Worm (Caenorhabditis elegans): ENCODE data around the gene sre-42.

The sre-42 gene

ce11 chrII:12410107-12410506 is 23.4 kb upstream of the sre-42 start, which contains the start of gene F57G9.3:
F57G9.3 (minus strand) TSS chrII:12410207.
- TF ChIP-seq F13H6.1 (tag; optimal IDR thresholded peaks at IDR 0.05) (no peak), sox-4 (tag; optimal IDR thresholded peaks at IDR 0.05) (no peak), unc-55 (GFP tag; optimal IDR thresholded peaks at IDR 0.05) (no peak), hlh-15 (tag; optimal IDR thresholded peaks at IDR 0.05) (no peak), pha-4 (tag; optimal IDR thresholded peaks at IDR 0.05) (no peak), zip-5 (tag; optimal IDR thresholded peaks at IDR 0.05) (no peak), fax-1 (tag; optimal IDR thresholded peaks at IDR 0.05) (no peak), ceh-2 (tag; optimal IDR thresholded peaks at IDR 0.05) (no peak), Y22D7AL.16 (tag; optimal IDR thresholded peaks at IDR 0.05) (no peak), sdc-2 (tag; optimal IDR thresholded peaks at IDR 0.05) (no peak), rnt-1 (tag; optimal IDR thresholded peaks at IDR 0.05) (no peak), ceh-48 (tag; optimal IDR thresholded peaks at IDR 0.05) (no peak), nhr-11 (tag; optimal IDR thresholded peaks at IDR 0.05) (no peak), T23F11.4 (GFP tag; optimal IDR thresholded peaks at IDR 0.05) (no peak), ceh-22 (tag; optimal IDR thresholded peaks at IDR 0.05) (no peak), npax-4 (tag; optimal IDR thresholded peaks at IDR 0.05) (no peak), K02D7.2 (tag; optimal IDR thresholded peaks at IDR 0.05) (no peak)

ce11 chrII:12408717-12409116 is 22.0 kb upstream of the sre-42 start, which contains the start of gene sre-31:
sre-31 (minus strand) TSS chrII:12408817.
- TF ChIP-seq ets-4 (tag; optimal IDR thresholded peaks at IDR 0.05) (no peak), sox-4 (tag; optimal IDR thresholded peaks at IDR 0.05) (no peak)

ce11 chrII:12406394-12406793 is 19.7 kb upstream of the sre-42 start, which contains the start of gene sre-30:
sre-30 (minus strand) TSS chrII:12406494.
- TF ChIP-seq F13H6.1 (tag; optimal IDR thresholded peaks at IDR 0.05) (no peak), ceh-19 (GFP tag; optimal IDR thresholded peaks at IDR 0.05) (no peak), C38D4.7 (GFP tag; optimal IDR thresholded peaks at IDR 0.05) (no peak), eyg-1 (tag; optimal IDR thresholded peaks at IDR 0.05) (no peak), fkh-10 (GFP tag; optimal IDR thresholded peaks at IDR 0.05) (no peak), ceh-34 (tag; optimal IDR thresholded peaks at IDR 0.05) (no peak), ceh-45 (GFP tag; IDR thresholded peaks at IDR 0.05) (no peak), pax-1 (tag; optimal IDR thresholded peaks at IDR 0.05) (no peak)

ce11 chrII:12401791-12402190 is 15.1 kb upstream of the sre-42 start, which contains the start of gene sre-29:
sre-29 (minus strand) TSS chrII:12401891.
- TF ChIP-seq K09A11.1 (tag; optimal IDR thresholded peaks at IDR 0.05; ENCODE audit: insufficient read depth) (no peak), sdc-2 (tag; optimal IDR thresholded peaks at IDR 0.05) (no peak), ceh-34 (tag; optimal IDR thresholded peaks at IDR 0.05) (no peak), ahr-1 (tag; optimal IDR thresholded peaks at IDR 0.05) (no peak)

- TF ChIP-seq tbx-2 (tag; optimal IDR thresholded peaks at IDR 0.05) (no peak), sox-2 (GFP tag; IDR thresholded peaks at IDR 0.05) (no peak), hlh-6 (tag; optimal IDR thresholded peaks at IDR 0.05) (no peak), npax-4 (tag; optimal IDR thresholded peaks at IDR 0.05) (no peak)
Measured at ce11 chrII:12397656-12398055, 11.0 kb upstream of the sre-42 start, which contains the start of gene F57G9.7. F57G9.7 (minus strand) TSS chrII:12397756.

ce11 chrII:12394138-12394537 is 7.5 kb upstream of the sre-42 start:
- TF ChIP-seq Y22D7AL.16 (tag; optimal IDR thresholded peaks at IDR 0.05) = no peak
- TF ChIP-seq ceh-48 (tag; optimal IDR thresholded peaks at IDR 0.05) = peak; percentile 38

ce11 chrII:12393690-12394089 is 7.0 kb upstream of the sre-42 start, which contains the start of gene Y57A10B.7:
Y57A10B.7 (minus strand) TSS chrII:12393790.
- TF ChIP-seq ceh-22 (tag; optimal IDR thresholded peaks at IDR 0.05) (no peak), tbx-2 (tag; optimal IDR thresholded peaks at IDR 0.05) (no peak), pax-1 (tag; optimal IDR thresholded peaks at IDR 0.05) (no peak), ahr-1 (tag; optimal IDR thresholded peaks at IDR 0.05) (no peak), elt-4 (tag; optimal IDR thresholded peaks at IDR 0.05) (no peak), ceh-19 (GFP tag; optimal IDR thresholded peaks at IDR 0.05) (no peak), hlh-30 (tag; optimal IDR thresholded peaks at IDR 0.05; ENCODE audit: insufficient read depth) (no peak), unc-55 (GFP tag; optimal IDR thresholded peaks at IDR 0.05) (no peak), fkh-6 (tag; optimal IDR thresholded peaks at IDR 0.05) (no peak), K02D7.2 (tag; optimal IDR thresholded peaks at IDR 0.05) (no peak)

Data from whole organism, late embryonic.